Fruit fly (Drosophila melanogaster): ENCODE data around the gene CG1927.

The CG1927 gene

DNA sequence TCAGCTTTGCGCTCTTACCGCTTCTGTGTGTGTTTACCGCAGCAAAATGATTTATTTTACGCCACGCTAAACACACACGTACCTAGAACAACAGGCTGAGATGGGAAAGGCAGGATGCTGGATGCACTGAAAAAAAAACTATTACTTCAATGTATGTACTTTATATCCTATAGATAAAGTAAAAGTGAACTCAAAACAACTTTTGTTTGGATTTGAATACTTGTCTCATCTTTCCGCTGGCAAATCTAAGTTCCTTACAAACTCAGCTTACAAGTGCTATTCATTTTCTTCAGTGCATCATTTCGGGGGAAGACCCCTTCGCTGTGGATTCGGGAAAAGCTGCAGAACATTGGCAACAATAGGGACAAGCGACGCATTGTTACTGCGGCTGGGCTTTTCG lies 6.9 kb upstream of the CG1927 start:
- TF ChIP-seq CG32264 (GFP tag; optimal IDR thresholded peaks at IDR 0.05), result no peak
- no peak for TF ChIP-seq Vsx2 (GFP tag; optimal IDR thresholded peaks at IDR 0.05; ENCODE audit: partially characterized antibody)
- no peak for TF ChIP-seq Sp1 (GFP tag; optimal IDR thresholded peaks at IDR 0.05)

DNA sequence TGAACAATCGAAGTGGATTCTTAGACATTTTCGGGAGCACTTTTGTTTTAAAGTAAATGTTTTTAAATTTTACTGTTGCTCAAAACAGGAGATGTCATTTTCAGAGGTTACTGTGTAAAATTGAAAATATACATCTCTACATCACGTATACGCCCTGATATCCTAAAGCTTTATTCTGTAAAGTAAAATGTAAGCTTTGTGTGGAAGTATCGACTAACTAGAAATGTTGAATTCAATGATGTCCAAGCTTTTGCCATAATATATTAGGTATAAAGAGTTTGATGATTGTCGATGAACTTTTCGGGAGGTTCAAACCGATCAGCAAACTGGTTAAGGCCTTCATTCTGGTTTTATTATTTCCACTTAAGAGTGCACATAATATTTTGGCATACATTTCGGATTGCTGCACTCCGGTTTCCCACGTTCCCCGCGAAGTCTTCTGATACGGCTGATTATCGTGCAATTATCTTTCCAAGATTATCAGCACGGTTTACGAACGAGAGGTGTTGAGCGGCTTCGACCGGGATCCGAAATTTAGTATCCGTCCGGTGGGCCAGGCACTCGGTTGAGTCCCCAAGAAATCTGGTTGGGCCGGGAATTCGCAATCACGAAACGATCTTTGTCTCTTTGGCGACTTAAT lies 1.3 kb upstream of the CG1927 start, which contains the start of the genes CG11815 and acs:
CG11815 (minus strand) TSS at position 98 of the 640 bp plus-strand sequence.
acs (plus strand) TSS at position 536 of the 640 bp plus-strand sequence.
- no peak for TF ChIP-seq N (GFP tag; optimal IDR thresholded peaks at IDR 0.05)
- TF ChIP-seq woc (GFP tag; optimal IDR thresholded peaks at IDR 0.05), result no peak
- TF ChIP-seq psq (GFP tag; optimal IDR thresholded peaks at IDR 0.05), result no peak
- peak; percentile 60 for TF ChIP-seq brk (GFP tag; optimal IDR thresholded peaks at IDR 0.05)
- peak; percentile 6 for TF ChIP-seq h (GFP tag; optimal IDR thresholded peaks at IDR 0.05)
- TF ChIP-seq GATAd (GFP tag; optimal IDR thresholded peaks at IDR 0.05), result no peak
- no peak for TF ChIP-seq tai (GFP tag; optimal IDR thresholded peaks at IDR 0.05)
- TF ChIP-seq CG32264 (GFP tag; optimal IDR thresholded peaks at IDR 0.05), result no peak
- TF ChIP-seq Dfd (GFP tag; optimal IDR thresholded peaks at IDR 0.05), result no peak
- TF ChIP-seq CrebA (GFP tag; optimal IDR thresholded peaks at IDR 0.05; ENCODE audit: borderline replicate concordance), result no peak
- TF ChIP-seq ey (GFP tag; optimal IDR thresholded peaks at IDR 0.05), result no peak
- TF ChIP-seq Hnf4 (GFP tag; optimal IDR thresholded peaks at IDR 0.05), result no peak
- TF ChIP-seq dmrt93B (GFP tag; optimal IDR thresholded peaks at IDR 0.05), result no peak
- no peak for TF ChIP-seq fru (GFP tag; optimal IDR thresholded peaks at IDR 0.05)
- TF ChIP-seq Mio (GFP tag; optimal IDR thresholded peaks at IDR 0.05), result no peak
- no peak for TF ChIP-seq br (GFP tag; optimal IDR thresholded peaks at IDR 0.05)
- no peak for TF ChIP-seq CG9705 (GFP tag; optimal IDR thresholded peaks at IDR 0.05)
- TF ChIP-seq Sp1 (GFP tag; optimal IDR thresholded peaks at IDR 0.05), result no peak
- TF ChIP-seq rgr (GFP tag; optimal IDR thresholded peaks at IDR 0.05), result no peak
- TF ChIP-seq dl (GFP tag; optimal IDR thresholded peaks at IDR 0.05; ENCODE audit: insufficient read depth in 1 of 2, partially characterized antibody in 2 of 2), result no peak
- TF ChIP-seq Myc (optimal IDR thresholded peaks at IDR 0.05), result peak; percentile 42
- no peak for TF ChIP-seq Abd-B (GFP tag; optimal IDR thresholded peaks at IDR 0.05)
- no peak for TF ChIP-seq Dif (GFP tag; optimal IDR thresholded peaks at IDR 0.05; ENCODE audit: partially characterized antibody)

DNA sequence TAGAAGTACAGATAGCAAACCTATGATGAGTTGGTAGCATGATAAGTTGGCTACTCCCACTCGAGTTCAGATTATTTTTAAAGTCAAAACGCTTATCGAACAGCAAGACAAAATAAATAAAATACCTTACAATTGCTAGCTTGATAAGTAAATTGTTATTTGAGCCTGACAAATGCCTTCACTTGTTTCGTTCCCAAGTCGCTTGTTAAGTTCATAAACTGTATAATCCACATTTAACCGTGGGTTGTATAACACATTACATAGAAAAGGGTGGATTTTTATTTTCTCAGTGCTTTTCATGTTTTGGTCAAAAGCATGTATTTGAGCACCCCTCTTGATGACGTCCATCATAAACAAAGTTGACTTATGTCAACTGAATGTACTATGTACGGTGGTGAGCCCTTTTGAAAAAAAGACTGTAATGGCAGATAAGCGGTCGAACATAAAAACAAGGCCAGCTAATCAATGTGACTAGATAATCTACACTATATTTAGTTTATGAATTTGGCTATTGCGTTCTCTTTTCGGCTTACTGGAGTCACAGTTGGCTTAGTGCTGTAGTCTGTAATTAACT lies 987 bp downstream of the CG1927 start:
- no peak for TF ChIP-seq lola (GFP tag; optimal IDR thresholded peaks at IDR 0.05)
- no peak for TF ChIP-seq psq (GFP tag; optimal IDR thresholded peaks at IDR 0.05)
- no peak for TF ChIP-seq usp (GFP tag; optimal IDR thresholded peaks at IDR 0.05)
- no peak for TF ChIP-seq GATAd (GFP tag; optimal IDR thresholded peaks at IDR 0.05)

DNA sequence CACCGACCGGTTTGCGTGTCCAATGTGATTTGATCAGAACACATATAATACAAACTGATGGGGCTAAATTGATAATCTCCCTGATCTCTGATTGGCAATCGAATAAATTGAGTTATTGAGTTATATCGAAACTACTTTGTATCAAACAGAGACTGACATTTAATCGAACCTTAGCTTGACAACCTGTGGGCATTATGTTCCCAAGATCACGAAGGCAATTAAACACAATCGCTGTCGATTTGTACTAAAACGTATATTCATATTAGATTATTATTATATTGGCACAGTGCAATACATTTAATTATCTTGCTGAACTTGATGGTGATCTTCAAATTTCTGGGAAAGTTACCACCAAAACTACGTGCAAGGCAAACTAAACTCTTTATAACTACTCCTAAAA lies 1.5 kb downstream of the CG1927 start:
- TF ChIP-seq pan (optimal IDR thresholded peaks at IDR 0.05) (no peak), tai (GFP tag; optimal IDR thresholded peaks at IDR 0.05) (no peak), foxo (GFP tag; optimal IDR thresholded peaks at IDR 0.05) (no peak), sage (GFP tag; optimal IDR thresholded peaks at IDR 0.05) (no peak)

DNA sequence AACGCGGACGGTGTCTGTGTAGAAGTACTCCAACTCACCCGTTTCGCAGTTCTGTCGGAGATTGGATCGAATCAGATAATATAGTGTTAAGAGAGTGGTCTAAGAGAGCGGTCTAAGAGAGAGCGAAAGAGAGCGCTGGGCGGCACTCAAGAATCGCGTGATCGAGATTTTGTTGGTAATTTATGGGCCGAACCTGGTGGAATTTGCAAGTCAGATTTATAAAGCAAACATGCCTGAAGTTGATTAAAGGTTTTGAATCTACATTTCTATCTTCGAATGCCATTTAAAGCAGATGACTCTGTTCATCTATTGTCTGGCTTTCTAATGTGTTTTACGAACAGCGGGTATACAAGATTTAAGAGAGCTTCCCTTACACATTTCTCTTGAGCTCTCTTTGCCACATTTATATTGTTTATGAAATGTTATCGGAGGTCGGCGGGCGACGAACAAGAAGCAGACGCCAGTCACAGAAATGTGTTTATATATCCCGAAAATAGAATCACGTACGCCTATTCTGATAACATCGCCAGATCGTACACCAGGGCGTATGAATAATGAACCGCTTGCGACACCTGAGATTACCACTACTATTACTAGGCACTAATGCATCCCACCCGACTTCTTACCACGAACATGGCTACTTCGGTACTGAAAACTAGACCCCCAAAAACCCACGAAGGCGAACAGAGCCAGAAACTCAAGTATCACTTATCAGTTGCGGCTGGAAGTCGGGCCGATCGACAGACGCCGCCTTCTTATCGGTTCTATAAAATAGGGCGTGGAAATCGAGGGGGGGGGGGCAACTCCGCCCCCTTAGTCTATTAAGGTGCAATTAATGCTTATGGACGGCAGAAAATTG lies 2.2 kb downstream of the CG1927 start:
- TF ChIP-seq Sp1 (GFP tag; optimal IDR thresholded peaks at IDR 0.05) (peak; percentile 12), dsf (GFP tag; optimal IDR thresholded peaks at IDR 0.05; ENCODE audit: borderline replicate concordance) (no peak), jim (GFP tag; optimal IDR thresholded peaks at IDR 0.05) (no peak), lola (GFP tag; optimal IDR thresholded peaks at IDR 0.05) (no peak), woc (GFP tag; optimal IDR thresholded peaks at IDR 0.05) (no peak), Hr83 (GFP tag; optimal IDR thresholded peaks at IDR 0.05; ENCODE audit: poor library complexity, severe bottlenecking) (peak; percentile 19), Rel (GFP tag; optimal IDR thresholded peaks at IDR 0.05) (no peak), Rel (tag; optimal IDR thresholded peaks at IDR 0.05) (peak; percentile 82), Jra (GFP tag; optimal IDR thresholded peaks at IDR 0.05) (no peak), rgr (GFP tag; optimal IDR thresholded peaks at IDR 0.05) (peak; percentile 44), HLH106 (tag; optimal IDR thresholded peaks at IDR 0.05) (peak; percentile 13), Dif (GFP tag; optimal IDR thresholded peaks at IDR 0.05; ENCODE audit: partially characterized antibody) (peak; percentile 40), h (GFP tag; optimal IDR thresholded peaks at IDR 0.05) (peak; percentile 43), br (GFP tag; optimal IDR thresholded peaks at IDR 0.05) (peak; percentile 84), pan (optimal IDR thresholded peaks at IDR 0.05) (no peak)

Measured in whole organism, wandering third instar larva.